Worm (Caenorhabditis elegans) whole organism, young adult: ENCODE data around the gene pbo-6.
A peak's percentile ranks its signal among the peaks of the same experiment; 100 is the strongest.

Experiments
- B0035.1 ChIP-seq: sonication (generic microtip); optimal IDR thresholded peaks from 2 replicates; lab custom pipeline; 2016; ENCODE audit warnings: missing genetic modification characterization, mild to moderate bottlenecking, missing compliant biosample characterization, missing genotype, missing genetic modification reagents
- B0261.1 ChIP-seq: sonication (generic microtip); optimal IDR thresholded peaks from 2 replicates; lab custom pipeline; 2016; ENCODE audit warnings: mild to moderate bottlenecking, missing genetic modification characterization, moderate library complexity, missing compliant biosample characterization
- F37B4.10 ChIP-seq: fragments of 200-800 bp; sonication (Bioruptor generic); IDR thresholded peaks from 2 replicates; pipeline ENCODE4 v1.3.6; 2022; ENCODE audit warnings: missing genetic modification characterization, missing compliant biosample characterization
- F39B2.1 ChIP-seq: fragments of 200-800 bp; sonication (Bioruptor generic); IDR thresholded peaks from 2 replicates; pipeline ENCODE4 v1.3.6; 2022; ENCODE audit warnings: missing genetic modification reagents, missing genetic modification characterization, missing compliant biosample characterization
- F57C9.4 ChIP-seq: sonication (generic microtip); optimal IDR thresholded peaks from 2 replicates; lab custom pipeline; 2017; ENCODE audit warnings: mild to moderate bottlenecking, missing genetic modification characterization, missing compliant biosample characterization
- T26A5.8 ChIP-seq: sonication (generic microtip); optimal IDR thresholded peaks from 2 replicates; lab custom pipeline; 2016; ENCODE audit warnings: missing genetic modification characterization, missing compliant biosample characterization
- Y53G8AR.9 ChIP-seq: fragments of 200-800 bp; sonication (Bioruptor generic); conservative IDR thresholded peaks from 2 replicates; pipeline ENCODE4 v1.3.6; 2022; ENCODE audit warnings: missing genetic modification reagents, missing genetic modification characterization, missing compliant biosample characterization
- aptf-3 ChIP-seq: fragments of 200-800 bp; sonication (Bioruptor generic); IDR thresholded peaks from 2 replicates; pipeline ENCODE4 v1.3.6; 2022; ENCODE audit warnings: missing genetic modification characterization, missing compliant biosample characterization
- atf-7 ChIP-seq: sonication (generic microtip); optimal IDR thresholded peaks from 2 replicates; lab custom pipeline; 2017; ENCODE audit warnings: mild to moderate bottlenecking, missing genetic modification characterization, missing compliant biosample characterization
- athp-1 ChIP-seq: sonication (generic microtip); optimal IDR thresholded peaks from 2 replicates; lab custom pipeline; 2017; ENCODE audit warnings: mild to moderate bottlenecking, missing genetic modification characterization, missing compliant biosample characterization
- attf-3 ChIP-seq: fragments of 200-800 bp; sonication (Bioruptor generic); conservative IDR thresholded peaks from 2 replicates; pipeline ENCODE4 v1.3.6; 2022; ENCODE audit warnings: missing genetic modification reagents, missing genetic modification characterization, missing compliant biosample characterization
- bed-1 ChIP-seq: fragments of 200-800 bp; sonication (Bioruptor generic); IDR thresholded peaks from 2 replicates; pipeline ENCODE4 v1.3.6; 2022; ENCODE audit warnings: missing genetic modification reagents, missing genetic modification characterization, missing compliant biosample characterization
- cebp-1 ChIP-seq, 2 experiments: fragments of 200-800 bp in 1 of 2; sonication (Bioruptor generic) in 1 of 2; sonication (generic microtip) in 1 of 2; IDR thresholded peaks in 1 of 2; optimal IDR thresholded peaks in 1 of 2; 2 replicates each; pipeline versions ENCODE4 v1.3.6 to Lab custom; 2017 to 2022; ENCODE audit warnings: missing compliant biosample characterization in 2 of 2, missing genetic modification characterization in 2 of 2, mild to moderate bottlenecking in 1 of 2, missing genetic modification reagents in 1 of 2, moderate library complexity in 1 of 2
- ceh-27 ChIP-seq: fragments of 200-800 bp; sonication (Bioruptor generic); optimal IDR thresholded peaks from 2 replicates; lab custom pipeline; 2018; ENCODE audit warnings: mild to moderate bottlenecking, missing genetic modification characterization, moderate library complexity, missing compliant biosample characterization
- ceh-40 ChIP-seq: fragments of 200-800 bp; sonication (Bioruptor generic); IDR thresholded peaks from 2 replicates; pipeline ENCODE4 v1.3.6; 2022; ENCODE audit warnings: missing genetic modification characterization, missing compliant biosample characterization
- chd-7 ChIP-seq: sonication (generic microtip); optimal IDR thresholded peaks from 2 replicates; lab custom pipeline; 2016; ENCODE audit warnings: mild to moderate bottlenecking, missing genetic modification characterization, moderate library complexity, missing compliant biosample characterization
- die-1 ChIP-seq: sonication (generic microtip); optimal IDR thresholded peaks from 2 replicates; lab custom pipeline; 2016; ENCODE audit warnings: missing genotype, mild to moderate bottlenecking, missing genetic modification characterization, missing compliant biosample characterization
- dox-1 ChIP-seq: fragments of 200-800 bp; sonication (Bioruptor generic); IDR thresholded peaks from 2 replicates; pipeline ENCODE4 v1.3.6; 2022; ENCODE audit warnings: missing genetic modification reagents, missing genetic modification characterization, missing compliant biosample characterization
- ets-4 ChIP-seq: fragments of 200-800 bp; sonication (Bioruptor generic); optimal IDR thresholded peaks from 2 replicates; lab custom pipeline; 2018; ENCODE audit warnings: mild to moderate bottlenecking, missing genetic modification characterization, missing compliant biosample characterization
- gei-17 ChIP-seq: fragments of 200-800 bp; sonication (Bioruptor generic); optimal IDR thresholded peaks from 2 replicates; lab custom pipeline; 2018; ENCODE audit warnings: mild to moderate bottlenecking, missing genetic modification characterization, missing compliant biosample characterization
- hlh-12 ChIP-seq: sonication (generic microtip); optimal IDR thresholded peaks from 2 replicates; lab custom pipeline; 2016; ENCODE audit warnings: missing genetic modification characterization, missing compliant biosample characterization
- hrde-1 ChIP-seq: sonication (generic microtip); optimal IDR thresholded peaks from 2 replicates; lab custom pipeline; 2016; ENCODE audit warnings: missing genetic modification characterization, mild to moderate bottlenecking, missing compliant biosample characterization, moderate library complexity, missing genotype, missing genetic modification reagents, borderline replicate concordance
- hsf-1 ChIP-seq: fragments of 200-800 bp; sonication (Bioruptor generic); IDR thresholded peaks from 2 replicates; pipeline ENCODE4 v1.3.6; 2022; ENCODE audit warnings: missing genetic modification reagents, missing genetic modification characterization, missing compliant biosample characterization
- let-607 ChIP-seq, 2 experiments: fragments of 200-800 bp in 1 of 2; sonication (Bioruptor generic) in 1 of 2; sonication (generic microtip) in 1 of 2; optimal IDR thresholded peaks; 2 replicates each; lab custom pipeline; 2016 to 2018; ENCODE audit warnings: mild to moderate bottlenecking in 2 of 2, missing compliant biosample characterization in 2 of 2, missing genetic modification characterization in 2 of 2, moderate library complexity in 2 of 2, missing genotype in 1 of 2
- lin-26 ChIP-seq: fragments of 200-800 bp; sonication (Bioruptor generic); IDR thresholded peaks from 2 replicates; pipeline ENCODE4 v1.3.6; 2022; ENCODE audit warnings: missing genetic modification reagents, missing genetic modification characterization, missing compliant biosample characterization
- madf-8 ChIP-seq: fragments of 200-800 bp; sonication (Bioruptor generic); conservative IDR thresholded peaks from 2 replicates; pipeline ENCODE4 v1.3.6; 2022; ENCODE audit warnings: missing genetic modification reagents, missing genetic modification characterization, missing compliant biosample characterization
- mcd-1 ChIP-seq: fragments of 200-800 bp; sonication (Bioruptor generic); IDR thresholded peaks from 2 replicates; pipeline ENCODE4 v1.3.6; 2022; ENCODE audit warnings: missing genetic modification reagents, missing genetic modification characterization, missing compliant biosample characterization
- mel-28 ChIP-seq: sonication (generic microtip); optimal IDR thresholded peaks from 2 replicates; lab custom pipeline; 2016; ENCODE audit warnings: borderline replicate concordance, mild to moderate bottlenecking, missing genetic modification characterization, missing compliant biosample characterization
- mxl-1 ChIP-seq: sonication (generic microtip); optimal IDR thresholded peaks from 2 replicates; lab custom pipeline; 2016; ENCODE audit warnings: missing genetic modification characterization, missing compliant biosample characterization
- nhr-120 ChIP-seq: fragments of 200-800 bp; sonication (Bioruptor generic); IDR thresholded peaks from 2 replicates; pipeline ENCODE4 v1.3.6; 2022; ENCODE audit warnings: missing genetic modification characterization, missing compliant biosample characterization
- nhr-80 ChIP-seq: sonication (generic microtip); optimal IDR thresholded peaks from 2 replicates; lab custom pipeline; 2016; ENCODE audit warnings: missing genetic modification characterization, missing compliant biosample characterization
- nhr-90 ChIP-seq: sonication (generic microtip); optimal IDR thresholded peaks from 2 replicates; lab custom pipeline; 2016; ENCODE audit warnings: missing genotype, mild to moderate bottlenecking, missing genetic modification characterization, missing compliant biosample characterization
- pha-4 ChIP-seq: fragments of 150-350 bp; sonication (generic microtip); optimal IDR thresholded peaks from 2 replicates; lab custom pipeline; 2014; ENCODE audit warnings: missing biosample characterization, missing genetic modification reagents, missing genetic modification characterization
- rcor-1 ChIP-seq: fragments of 200-800 bp; sonication (Bioruptor generic); IDR thresholded peaks from 2 replicates; pipeline ENCODE4 v1.3.6; 2022; ENCODE audit warnings: missing genetic modification reagents, missing genetic modification characterization, missing compliant biosample characterization
- rpc-1 ChIP-seq, 2 experiments: fragments of 150-350 bp in 1 of 2; sonication (generic microtip) in 1 of 2; optimal IDR thresholded peaks; 2 replicates each; lab custom pipeline; 2014 to 2018; ENCODE audit warnings: missing biosample characterization in 1 of 2, missing genetic modification characterization in 1 of 2, missing genetic modification reagents in 1 of 2, missing genotype in 1 of 2
- sea-2 ChIP-seq: fragments of 200-800 bp; sonication (Bioruptor generic); IDR thresholded peaks from 2 replicates; pipeline ENCODE4 v1.3.6; 2022; ENCODE audit warnings: missing genetic modification characterization, missing compliant biosample characterization
- sptf-2 ChIP-seq: fragments of 200-800 bp; sonication (Bioruptor generic); optimal IDR thresholded peaks from 2 replicates; lab custom pipeline; 2018; ENCODE audit warnings: mild to moderate bottlenecking, missing genetic modification characterization, missing compliant biosample characterization
- tbp1 ChIP-seq: fragments of 200-800 bp; sonication (Bioruptor generic); optimal IDR thresholded peaks from 2 replicates; lab custom pipeline; 2018; ENCODE audit warnings: mild to moderate bottlenecking, missing genetic modification characterization, missing compliant biosample characterization
- unc-130 ChIP-seq: sonication (generic microtip); optimal IDR thresholded peaks from 2 replicates; lab custom pipeline; 2016; ENCODE audit warnings: missing genetic modification reagents, missing genetic modification characterization, missing compliant biosample characterization
- xnd-1 ChIP-seq: sonication (generic microtip); optimal IDR thresholded peaks from 2 replicates; lab custom pipeline; 2016; ENCODE audit warnings: missing genotype, missing genetic modification reagents, missing genetic modification characterization, missing compliant biosample characterization
- zim-3 ChIP-seq: sonication (generic microtip); optimal IDR thresholded peaks from 2 replicates; lab custom pipeline; 2017; ENCODE audit warnings: mild to moderate bottlenecking, missing genetic modification characterization, moderate library complexity, missing compliant biosample characterization
- ztf-22 ChIP-seq: fragments of 200-800 bp; sonication (Bioruptor generic); optimal IDR thresholded peaks from 2 replicates; lab custom pipeline; 2018; ENCODE audit warnings: mild to moderate bottlenecking, missing genetic modification characterization, moderate library complexity, missing compliant biosample characterization
- ztf-25 ChIP-seq: fragments of 200-800 bp; sonication (Bioruptor generic); IDR thresholded peaks from 2 replicates; pipeline ENCODE4 v1.3.6; 2022; ENCODE audit warnings: missing genetic modification reagents, missing genetic modification characterization, missing compliant biosample characterization
- ztf-26 ChIP-seq: sonication (generic microtip); optimal IDR thresholded peaks from 2 replicates; lab custom pipeline; 2017; ENCODE audit warnings: missing genetic modification characterization, missing compliant biosample characterization
- ztf-28 ChIP-seq: fragments of 200-800 bp; sonication (Bioruptor generic); IDR thresholded peaks from 2 replicates; pipeline ENCODE4 v1.3.6; 2022; ENCODE audit warnings: missing genetic modification reagents, missing genetic modification characterization, missing compliant biosample characterization
- ztf-3 ChIP-seq: fragments of 200-800 bp; sonication (Bioruptor generic); optimal IDR thresholded peaks from 2 replicates; lab custom pipeline; 2018; ENCODE audit warnings: mild to moderate bottlenecking, missing genetic modification characterization, missing compliant biosample characterization

The pbo-6 gene

ce11 chrX:17396456-17396855, 32.4 kb upstream of the pbo-6 start, which contains the start of the genes vap-1 and F11C7.2 (continued):
- TF ChIP-seq chd-7 (tag; lab: Kevin White, UChicago) (no peak), ztf-25 (GFP tag; lab: Robert Waterston, UW) (no peak), bed-1 (no peak), unc-130 (no peak)
- TF ChIP-seq, all 124 proteins: peak for 0

DNA sequence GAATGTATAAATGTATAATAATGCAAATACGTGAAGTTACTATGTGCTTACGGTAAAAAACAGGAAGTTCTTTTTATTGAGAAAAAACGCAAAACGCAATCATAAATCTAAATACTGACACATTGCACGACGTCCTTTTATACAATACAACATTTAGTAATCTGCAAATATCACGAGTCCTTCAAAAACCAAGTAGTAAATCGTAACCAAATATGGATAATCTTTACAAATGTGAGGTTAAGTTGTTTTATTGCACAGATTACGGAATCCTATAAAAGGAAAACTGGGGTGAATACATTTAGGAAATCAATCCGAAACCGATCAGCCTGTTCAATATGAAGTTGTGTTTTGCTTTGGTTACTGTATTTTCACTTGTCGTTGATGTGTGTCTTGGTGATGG, 30.5 kb upstream of the pbo-6 start, which contains the start of gene F11C7.7:
TSS of gene F11C7.7 (plus strand) at position 301 of the 400 bp plus-strand sequence.
- TF ChIP-seq pha-4 (no peak), die-1 (tag; lab: Kevin White, UChicago) (no peak), ets-4 (no peak), let-607 (tag; optimal IDR thresholded peaks at IDR 0.05; lab: Kevin White, UChicago) (no peak), athp-1 (tag; lab: Kevin White, UChicago) (no peak), rcor-1 (GFP tag; lab: Robert Waterston, UW) (no peak), mel-28 (tag; lab: Kevin White, UChicago) (no peak), ztf-22 (no peak), sea-2 (GFP tag; lab: Robert Waterston, UW) (no peak), zim-3 (no peak), B0035.1 (no peak), hrde-1 (tag; lab: Kevin White, UChicago) (no peak), tbp1 (no peak), ceh-40 (GFP tag; lab: Robert Waterston, UW) (no peak), madf-8 (no peak), ztf-3 (no peak), mxl-1 (tag; lab: Kevin White, UChicago) (no peak), T26A5.8 (tag; lab: Kevin White, UChicago) (no peak), aptf-3 (GFP tag; lab: Robert Waterston, UW) (no peak)

ce11 chrX:17400425-17400824, 28.4 kb upstream of the pbo-6 start:
- TF ChIP-seq F37B4.10 (GFP tag; lab: Robert Waterston, UW) (no peak), hrde-1 (tag; lab: Kevin White, UChicago) (no peak), gei-17 (GFP tag; lab: Kevin White, UChicago) (no peak), sea-2 (GFP tag; lab: Robert Waterston, UW) (no peak), pha-4 (no peak), B0261.1 (tag; lab: Kevin White, UChicago) (peak; percentile 54), xnd-1 (no peak), ztf-26 (tag; lab: Kevin White, UChicago) (no peak), hsf-1 (GFP tag; lab: Robert Waterston, UW) (no peak), tbp1 (peak; percentile 82), F57C9.4 (tag; lab: Kevin White, UChicago) (no peak), ceh-27 (no peak), cebp-1 (GFP tag; IDR thresholded peaks at IDR 0.05; lab: Robert Waterston, UW) (no peak), cebp-1 (tag; optimal IDR thresholded peaks at IDR 0.05; lab: Kevin White, UChicago) (no peak), nhr-120 (GFP tag; lab: Robert Waterston, UW) (no peak), rpc-1 (optimal IDR thresholded peaks at IDR 0.05; lab: Kevin White, UChicago) (peak; percentile 42), rpc-1 (tag; optimal IDR thresholded peaks at IDR 0.05; lab: Kevin White, UChicago) (peak; percentile 65), sptf-2 (GFP tag; lab: Kevin White, UChicago) (no peak), rcor-1 (GFP tag; lab: Robert Waterston, UW) (no peak), hlh-12 (no peak), Y53G8AR.9 (GFP tag; lab: Robert Waterston, UW) (no peak), mcd-1 (GFP tag; lab: Robert Waterston, UW) (no peak), attf-3 (GFP tag; lab: Robert Waterston, UW) (no peak), atf-7 (tag; lab: Kevin White, UChicago) (no peak), nhr-80 (tag; lab: Kevin White, UChicago) (no peak), ztf-28 (GFP tag; lab: Robert Waterston, UW) (no peak), F39B2.1 (no peak), dox-1 (GFP tag; lab: Robert Waterston, UW) (peak; percentile 43; the same call in 1 of the 2 replicates), lin-26 (GFP tag; lab: Robert Waterston, UW) (peak; percentile 56), ztf-25 (GFP tag; lab: Robert Waterston, UW) (no peak), bed-1 (no peak), nhr-90 (no peak)
